Fruit fly (Drosophila melanogaster) whole organism, embryonic: ENCODE results near the gene spdo.

Source experiments
- Ada2b ChIP-seq: fragments of 200-800 bp; sonication (Bioruptor generic); IDR thresholded peaks from 2 replicates; pipeline ENCODE4 v1.3.6; 2022; ENCODE audit warnings: missing biosample characterization, missing genetic modification characterization
- Atf-2 ChIP-seq: fragments of 200-800 bp; sonication (Bioruptor generic); optimal IDR thresholded peaks from 2 replicates; lab custom pipeline; 2016; ENCODE audit warnings: missing biosample characterization, missing genetic modification characterization
- B-H1 ChIP-seq: fragments of 200-800 bp; sonication (Bioruptor generic); IDR thresholded peaks from 3 replicates; pipeline ENCODE4 v1.3.6; 2022; ENCODE audit warnings: missing biosample characterization, missing genetic modification characterization
- CG10267 ChIP-seq: fragments of 200-800 bp; sonication (Bioruptor generic); optimal IDR thresholded peaks from 2 replicates; lab custom pipeline; 2018; ENCODE audit warnings: missing biosample characterization, mild to moderate bottlenecking, missing genetic modification characterization, moderate library complexity
- CG11695 ChIP-seq: fragments of 200-800 bp; sonication (Bioruptor generic); IDR thresholded peaks from 3 replicates; pipeline ENCODE4 v1.3.6; 2022; ENCODE audit warnings: missing biosample characterization, missing genetic modification characterization
- CG12219 ChIP-seq: fragments of 200-800 bp; sonication (Bioruptor generic); optimal IDR thresholded peaks from 3 replicates; lab custom pipeline; 2018; ENCODE audit warnings: missing biosample characterization, mild to moderate bottlenecking, missing genetic modification characterization
- CG12659 ChIP-seq: fragments of 200-800 bp; sonication (Bioruptor generic); optimal IDR thresholded peaks from 3 replicates; lab custom pipeline; 2017; ENCODE audit warnings: mild to moderate bottlenecking, missing biosample characterization, missing genetic modification reagents, missing genetic modification characterization
- CG13775 ChIP-seq: fragments of 200-800 bp; sonication (Bioruptor generic); optimal IDR thresholded peaks from 3 replicates; lab custom pipeline; 2017; ENCODE audit warnings: missing biosample characterization, mild to moderate bottlenecking, missing genetic modification characterization
- CG13894 ChIP-seq: fragments of 200-800 bp; sonication (Bioruptor generic); optimal IDR thresholded peaks from 3 replicates; lab custom pipeline; 2018; ENCODE audit warnings: missing biosample characterization, mild to moderate bottlenecking, missing genetic modification characterization, moderate library complexity
- CG15479 ChIP-seq: fragments of 200-800 bp; sonication (Bioruptor generic); optimal IDR thresholded peaks from 3 replicates; lab custom pipeline; 2019; ENCODE audit warnings: missing biosample characterization, mild to moderate bottlenecking, missing genetic modification characterization, moderate library complexity
- CG17359 ChIP-seq: fragments of 200-800 bp; sonication (Bioruptor generic); optimal IDR thresholded peaks from 3 replicates; lab custom pipeline; 2018; ENCODE audit warnings: missing biosample characterization, mild to moderate bottlenecking, missing genetic modification characterization, moderate library complexity
- CG17612 ChIP-seq: fragments of 200-800 bp; sonication (Bioruptor generic); IDR thresholded peaks from 2 replicates; pipeline ENCODE4 v1.3.6; 2022; ENCODE audit warnings: missing biosample characterization, missing genetic modification characterization
- CG18599 ChIP-seq: fragments of 200-800 bp; sonication (Bioruptor generic); optimal IDR thresholded peaks from 3 replicates; lab custom pipeline; 2017; ENCODE audit warnings: missing biosample characterization, missing genetic modification characterization, mild to moderate bottlenecking, moderate library complexity, missing genetic modification reagents
- CG2889 ChIP-seq: fragments of 200-800 bp; sonication (Bioruptor generic); IDR thresholded peaks from 3 replicates; pipeline ENCODE4 v1.3.6; 2022; ENCODE audit warnings: missing biosample characterization, missing genetic modification characterization
- CG3163 ChIP-seq: fragments of 200-800 bp; sonication (Bioruptor generic); optimal IDR thresholded peaks from 3 replicates; lab custom pipeline; 2016; ENCODE audit warnings: missing biosample characterization, missing genetic modification characterization
- CG32772 ChIP-seq: fragments of 200-800 bp; sonication (Bioruptor generic); IDR thresholded peaks from 2 replicates; pipeline ENCODE4 v1.3.6; 2022; ENCODE audit warnings: missing biosample characterization, missing genetic modification characterization
- CG3726 ChIP-seq: fragments of 200-800 bp; sonication (Bioruptor generic); IDR thresholded peaks from 3 replicates; pipeline ENCODE4, ENCODE4 v1.3.6; 2022; ENCODE audit warnings: missing biosample characterization, missing genetic modification characterization
- CG3995 ChIP-seq: fragments of 200-800 bp; sonication (Bioruptor generic); optimal IDR thresholded peaks from 3 replicates; lab custom pipeline; 2016; ENCODE audit warnings: missing biosample characterization, missing genetic modification characterization
- CG4424 ChIP-seq: fragments of 200-800 bp; sonication (Bioruptor generic); optimal IDR thresholded peaks from 3 replicates; lab custom pipeline; 2016; ENCODE audit warnings: missing biosample characterization, missing genetic modification characterization
- CG7271 ChIP-seq: fragments of 200-800 bp; sonication (Bioruptor generic); optimal IDR thresholded peaks from 2 replicates; lab custom pipeline; 2018; ENCODE audit warnings: missing biosample characterization, mild to moderate bottlenecking, missing genetic modification characterization, moderate library complexity
- CG7556 ChIP-seq: fragments of 200-800 bp; sonication (Bioruptor generic); optimal IDR thresholded peaks from 2 replicates; lab custom pipeline; 2017; ENCODE audit warnings: missing biosample characterization, mild to moderate bottlenecking, missing genetic modification characterization
- CG8388 ChIP-seq: fragments of 200-800 bp; sonication (Bioruptor generic); optimal IDR thresholded peaks from 2 replicates; lab custom pipeline; 2019; ENCODE audit warnings: missing biosample characterization, mild to moderate bottlenecking, missing genetic modification characterization, moderate library complexity
- CG9876 ChIP-seq: fragments of 200-800 bp; sonication (Bioruptor generic); optimal IDR thresholded peaks from 2 replicates; lab custom pipeline; 2016; ENCODE audit warnings: missing biosample characterization, missing genetic modification characterization
- CoRest ChIP-seq: fragments of 200-800 bp; sonication (Bioruptor generic); optimal IDR thresholded peaks from 3 replicates; lab custom pipeline; 2018; ENCODE audit warnings: missing biosample characterization, mild to moderate bottlenecking, missing genetic modification characterization, moderate library complexity
- Dip2 ChIP-seq: fragments of 200-800 bp; sonication (Bioruptor generic); IDR thresholded peaks from 2 replicates; pipeline ENCODE4 v1.3.6; 2022; ENCODE audit warnings: missing biosample characterization, missing genetic modification characterization
- Doc2 ChIP-seq: fragments of 200-800 bp; sonication (Bioruptor generic); IDR thresholded peaks from 2 replicates; pipeline ENCODE4 v1.3.6; 2022; ENCODE audit warnings: missing biosample characterization, missing genetic modification characterization
- HLHmδ ChIP-seq: fragments of 200-800 bp; sonication (Bioruptor generic); optimal IDR thresholded peaks from 2 replicates; lab custom pipeline; 2018; ENCODE audit warnings: missing biosample characterization, mild to moderate bottlenecking, missing genetic modification characterization, moderate library complexity
- HmgZ ChIP-seq: fragments of 200-800 bp; sonication (Bioruptor generic); optimal IDR thresholded peaks from 2 replicates; lab custom pipeline; 2018; ENCODE audit warnings: missing biosample characterization, mild to moderate bottlenecking, missing genetic modification characterization
- Hsf ChIP-seq: fragments of 200-800 bp; sonication (Bioruptor generic); optimal IDR thresholded peaks from 3 replicates; lab custom pipeline; 2016; ENCODE audit warnings: missing biosample characterization, missing genetic modification characterization
- Mrtf ChIP-seq: fragments of 200-800 bp; sonication (Bioruptor generic); IDR thresholded peaks from 3 replicates; pipeline ENCODE4 v1.3.6; 2022; ENCODE audit warnings: missing biosample characterization, missing genetic modification characterization
- Nf-YB ChIP-seq: fragments of 200-800 bp; sonication (Bioruptor generic); optimal IDR thresholded peaks from 3 replicates; lab custom pipeline; 2019; ENCODE audit warnings: missing biosample characterization, mild to moderate bottlenecking, missing genetic modification characterization, moderate library complexity
- ase ChIP-seq: fragments of 200-800 bp; sonication (Bioruptor generic); IDR thresholded peaks from 3 replicates; pipeline ENCODE4 v1.3.6; 2022; ENCODE audit warnings: missing biosample characterization, missing genetic modification characterization
- btn ChIP-seq: fragments of 200-800 bp; sonication (Bioruptor generic); optimal IDR thresholded peaks from 2 replicates; lab custom pipeline; 2016; ENCODE audit warnings: missing biosample characterization, missing genetic modification characterization
- cg ChIP-seq: fragments of 200-800 bp; sonication (Bioruptor generic); optimal IDR thresholded peaks from 3 replicates; lab custom pipeline; 2019; ENCODE audit warnings: missing biosample characterization, mild to moderate bottlenecking, missing genetic modification characterization, moderate library complexity
- ci ChIP-seq: fragments of 200-800 bp; sonication (Bioruptor generic); IDR thresholded peaks from 3 replicates; pipeline ENCODE4 v1.3.6; 2022; ENCODE audit warnings: missing biosample characterization, missing genetic modification characterization
- croc ChIP-seq: fragments of 200-800 bp; sonication (Bioruptor generic); conservative IDR thresholded peaks from 3 replicates; pipeline ENCODE4 v1.3.6; 2022; ENCODE audit warnings: missing biosample characterization, missing genetic modification characterization
- da ChIP-seq: fragments of 200-800 bp; sonication (Bioruptor generic); optimal IDR thresholded peaks from 2 replicates; lab custom pipeline; 2016; ENCODE audit warnings: missing biosample characterization, missing genetic modification characterization
- eve ChIP-seq, 2 experiments: fragments of >200 bp; optimal IDR thresholded peaks; 2 replicates each; lab custom pipeline; 2017; ENCODE audit warnings: missing biosample characterization in 2 of 2, missing genetic modification characterization in 2 of 2
- gcm ChIP-seq: fragments of 200-800 bp; sonication (Bioruptor generic); optimal IDR thresholded peaks from 2 replicates; lab custom pipeline; 2019; ENCODE audit warnings: missing biosample characterization, mild to moderate bottlenecking, missing genetic modification characterization, moderate library complexity
- gsb ChIP-seq: fragments of 200-800 bp; sonication (Bioruptor generic); IDR thresholded peaks from 2 replicates; pipeline ENCODE4 v1.3.6; 2022; ENCODE audit warnings: missing biosample characterization, missing genetic modification characterization
- hbn ChIP-seq: fragments of 200-800 bp; sonication (Bioruptor generic); IDR thresholded peaks from 2 replicates; pipeline ENCODE4 v1.3.6; 2022; ENCODE audit warnings: missing biosample characterization, missing genetic modification characterization; ENCODE audit not compliant: partially characterized antibody
- klu ChIP-seq: fragments of 200-800 bp; sonication (Bioruptor generic); IDR thresholded peaks from 2 replicates; pipeline ENCODE4 v1.3.6; 2022; ENCODE audit warnings: missing biosample characterization, missing genetic modification characterization
- onecut ChIP-seq: fragments of 200-800 bp; sonication (Bioruptor generic); IDR thresholded peaks from 2 replicates; pipeline ENCODE4 v1.3.6; 2022; ENCODE audit warnings: missing biosample characterization, missing genetic modification characterization
- prd ChIP-seq, 3 experiments: fragments of >200 bp in 2 of 3; fragments of 200-800 bp in 1 of 3; sonication (Bioruptor generic) in 1 of 3; optimal IDR thresholded peaks in 2 of 3; IDR thresholded peaks in 1 of 3; 2 replicates in 2 of 3; 3 replicates in 1 of 3; pipeline versions ENCODE4 v1.3.6 to Lab custom; 2017 to 2022; ENCODE audit warnings: missing biosample characterization in 1 of 3, missing genetic modification characterization in 1 of 3
- sens ChIP-seq: fragments of 200-800 bp; sonication (Bioruptor generic); peaks from one replicate; lab custom pipeline; 2016; ENCODE audit warnings: missing biosample characterization, missing genetic modification characterization
- ssp ChIP-seq: fragments of 200-800 bp; sonication (Bioruptor generic); IDR thresholded peaks from 2 replicates; pipeline ENCODE4 v1.3.6; 2022; ENCODE audit warnings: missing biosample characterization, missing genetic modification characterization
- tin ChIP-seq: fragments of 200-800 bp; sonication (Bioruptor generic); optimal IDR thresholded peaks from 3 replicates; lab custom pipeline; 2016; ENCODE audit warnings: missing biosample characterization, missing genetic modification characterization
- tio ChIP-seq: fragments of 200-800 bp; sonication (Bioruptor generic); optimal IDR thresholded peaks from 2 replicates; lab custom pipeline; 2017; ENCODE audit warnings: missing biosample characterization, missing genetic modification characterization, inconsistent platforms
- zen ChIP-seq: fragments of 200-800 bp; sonication (Bioruptor generic); optimal IDR thresholded peaks from 3 replicates; lab custom pipeline; 2018; ENCODE audit warnings: missing biosample characterization, mild to moderate bottlenecking, missing genetic modification characterization, moderate library complexity

spdo gene

dm6 chr3R:30449446-30449845, 27.0 kb upstream of the spdo start (continued):
- TF ChIP-seq cg (GFP tag; lab: Kevin White, UChicago): no peak

dm6 chr3R:30450224-30450623, 26.3 kb upstream of the spdo start:
- TF ChIP-seq CoRest (tag; lab: Kevin White, UChicago): no peak
- peak; percentile 77; the same call in 1 of the 3 replicates for TF ChIP-seq B-H1 (GFP tag; lab: Robert Waterston, UW)
- TF ChIP-seq hbn (GFP tag; lab: Robert Waterston, UW): peak; percentile 41; the same call in 1 of the 2 replicates
- TF ChIP-seq CG12219 (GFP tag; lab: Kevin White, UChicago): peak; percentile 50
- TF ChIP-seq Doc2 (GFP tag; lab: Robert Waterston, UW): no peak
- TF ChIP-seq CG32772 (GFP tag; lab: Robert Waterston, UW): peak; percentile 31; the same call in 1 of the 2 replicates
- TF ChIP-seq CG17612 (GFP tag; lab: Robert Waterston, UW): peak; percentile 72
- TF ChIP-seq CG15479: no peak
- TF ChIP-seq HmgZ (tag; lab: Kevin White, UChicago): peak; percentile 71
- TF ChIP-seq CG3995 (GFP tag; lab: Kevin White, UChicago): no peak
- TF ChIP-seq ase (GFP tag; lab: Robert Waterston, UW): no peak; the same call in 2 of the 3 replicates
- TF ChIP-seq CG7271 (tag; lab: Kevin White, UChicago): no peak
- TF ChIP-seq btn: peak; percentile 74
- TF ChIP-seq onecut (GFP tag; lab: Robert Waterston, UW): peak; percentile 65
- peak; percentile 89 for TF ChIP-seq CG3726
- peak; percentile 88 for TF ChIP-seq tio (GFP tag; lab: Kevin White, UChicago)
- TF ChIP-seq HLHmδ (GFP tag; lab: Kevin White, UChicago): peak; percentile 81
- peak; percentile 57 for TF ChIP-seq CG7556 (GFP tag; lab: Kevin White, UChicago)
- TF ChIP-seq ssp (GFP tag; lab: Robert Waterston, UW): peak; percentile 35; the same call in 1 of the 2 replicates
- no peak for TF ChIP-seq CG10267 (tag; lab: Kevin White, UChicago)
- peak; percentile 26 for TF ChIP-seq CG8388 (GFP tag; lab: Kevin White, UChicago)
- peak; percentile 64 for TF ChIP-seq da (GFP tag; lab: Kevin White, UChicago)
- peak; percentile 67 for TF ChIP-seq CG12659 (GFP tag; lab: Kevin White, UChicago)
- peak; percentile 59 for TF ChIP-seq CG13775 (GFP tag; lab: Kevin White, UChicago)
- TF ChIP-seq klu (GFP tag; lab: Robert Waterston, UW): no peak
- peak; percentile 70 for TF ChIP-seq gsb (GFP tag; lab: Robert Waterston, UW)
- peak; percentile 51; the same call in 1 of the 2 replicates for TF ChIP-seq Ada2b (GFP tag; lab: Robert Waterston, UW)
- peak; percentile 62; the same call in 2 of the 3 replicates for TF ChIP-seq Mrtf (GFP tag; lab: Robert Waterston, UW)
- no peak for TF ChIP-seq zen
- peak; percentile 41 for TF ChIP-seq CG9876 (GFP tag; lab: Kevin White, UChicago)
- no peak for TF ChIP-seq Dip2
- peak; percentile 55 for TF ChIP-seq gcm (GFP tag; lab: Kevin White, UChicago)
- TF ChIP-seq Hsf: peak; percentile 53
- peak; percentile 79 for TF ChIP-seq CG17359 (tag; lab: Kevin White, UChicago)
- TF ChIP-seq Atf-2: peak; percentile 73
- no peak; the same call in 2 of the 3 replicates for TF ChIP-seq croc (GFP tag; lab: Robert Waterston, UW)
- peak; percentile 83 for TF ChIP-seq CG18599 (GFP tag; lab: Kevin White, UChicago)
- no peak for TF ChIP-seq prd (optimal IDR thresholded peaks at IDR 0.05; lab: Kevin White, UChicago)
- peak; percentile 31; the same call in 1 of the 3 replicates for TF ChIP-seq prd (GFP tag; IDR thresholded peaks at IDR 0.05; lab: Robert Waterston, UW)
- peak; percentile 98 for TF ChIP-seq sens
- peak; percentile 84 for TF ChIP-seq CG11695 (GFP tag; lab: Robert Waterston, UW)
- peak; percentile 38 for TF ChIP-seq CG13894
- peak; percentile 55 for TF ChIP-seq tin (GFP tag; lab: Kevin White, UChicago)
- no peak for TF ChIP-seq CG2889 (GFP tag; lab: Robert Waterston, UW)
- TF ChIP-seq eve (GFP tag; optimal IDR thresholded peaks at IDR 0.05; lab: Kevin White, UChicago): no peak
- TF ChIP-seq Nf-YB (GFP tag; lab: Kevin White, UChicago): peak; percentile 14
- TF ChIP-seq ci (GFP tag; lab: Robert Waterston, UW): peak; percentile 91
- TF ChIP-seq CG3163 (GFP tag; lab: Kevin White, UChicago): peak; percentile 91
- peak; percentile 0 for TF ChIP-seq CG4424 (GFP tag; lab: Kevin White, UChicago)
